Worm (Caenorhabditis elegans): ENCODE results near the gene tag-307.

DNA sequence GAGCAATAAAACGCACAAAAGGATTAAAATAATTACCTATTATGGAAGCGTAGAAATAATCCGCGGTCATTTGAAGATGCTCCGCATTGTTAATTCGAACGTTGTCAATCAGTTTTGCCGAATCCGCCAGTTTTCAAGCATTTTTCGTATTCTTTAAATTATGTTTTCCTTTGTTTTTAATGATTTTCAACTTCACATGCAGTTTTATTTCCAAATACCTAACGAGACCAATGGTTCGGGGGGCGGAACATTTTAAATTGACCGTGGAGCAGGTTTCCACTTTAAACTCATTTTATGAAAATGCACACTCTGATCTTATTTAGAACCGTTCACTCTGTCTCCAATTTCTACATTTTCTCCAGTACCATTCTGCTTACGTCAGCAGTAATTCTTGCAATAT lies 37.7 kb upstream of the tag-307 start, which contains the start of gene ZK688.4:
- TF ChIP-seq ceh-82 (tag; optimal IDR thresholded peaks at IDR 0.05) (no peak), ztf-4 (tag; optimal IDR thresholded peaks at IDR 0.05) (no peak), nhr-28 (tag; optimal IDR thresholded peaks at IDR 0.05) (no peak), skn-1 (tag; optimal IDR thresholded peaks at IDR 0.05) (no peak), elt-3 (tag; optimal IDR thresholded peaks at IDR 0.05) (no peak)
